Worm (Caenorhabditis elegans) whole organism, early embryonic: ENCODE measurements around the gene ctr-9.

ENCODE experiments used
- B0310.2 ChIP-seq: sonication (generic microtip); optimal IDR thresholded peaks from 2 replicates; lab custom pipeline; 2016; ENCODE audit warnings: mild to moderate bottlenecking, missing genetic modification characterization, missing compliant biosample characterization
- F13C5.2 ChIP-seq: sonication (generic microtip); optimal IDR thresholded peaks from 2 replicates; lab custom pipeline; 2017; ENCODE audit warnings: mild to moderate bottlenecking, missing genetic modification characterization, inconsistent platforms, missing compliant biosample characterization
- aly-1 ChIP-seq: sonication (generic microtip); optimal IDR thresholded peaks from 2 replicates; lab custom pipeline; 2016; ENCODE audit warnings: missing genetic modification characterization, missing compliant biosample characterization
- ama-1 ChIP-seq: fragments of 150-350 bp; optimal IDR thresholded peaks from 2 replicates; lab custom pipeline; 2014
- ceh-36 ChIP-seq: sonication (generic microtip); optimal IDR thresholded peaks from 2 replicates; lab custom pipeline; 2016; ENCODE audit warnings: missing genetic modification characterization, inconsistent platforms, missing compliant biosample characterization
- flt-1 ChIP-seq: fragments of 200-800 bp; sonication (Bioruptor generic); IDR thresholded peaks from 2 replicates; pipeline ENCODE4 v1.3.6; 2022; ENCODE audit warnings: missing genetic modification characterization, missing compliant biosample characterization
- hmbx-1 ChIP-seq: sonication (generic microtip); optimal IDR thresholded peaks from 2 replicates; lab custom pipeline; 2016; ENCODE audit warnings: mild to moderate bottlenecking, missing genetic modification characterization, missing compliant biosample characterization
- pes-1 ChIP-seq: fragments of 200-800 bp; sonication (Bioruptor generic); IDR thresholded peaks from 2 replicates; pipeline ENCODE4 v1.3.6; 2022; ENCODE audit warnings: missing genetic modification reagents, missing genetic modification characterization, missing compliant biosample characterization
- scrt-1 ChIP-seq: fragments of 200-800 bp; sonication (Bioruptor generic); IDR thresholded peaks from 2 replicates; pipeline ENCODE4 v1.3.6; 2022; ENCODE audit warnings: missing genetic modification characterization, missing compliant biosample characterization
- sea-1 ChIP-seq: fragments of 200-800 bp; sonication (Bioruptor generic); conservative IDR thresholded peaks from 2 replicates; pipeline ENCODE4 v1.3.6; 2022; ENCODE audit warnings: missing genetic modification characterization, missing compliant biosample characterization
- tra-4 ChIP-seq: sonication (generic microtip); optimal IDR thresholded peaks from 2 replicates; lab custom pipeline; 2017; ENCODE audit warnings: missing genetic modification characterization, missing compliant biosample characterization

DNA sequence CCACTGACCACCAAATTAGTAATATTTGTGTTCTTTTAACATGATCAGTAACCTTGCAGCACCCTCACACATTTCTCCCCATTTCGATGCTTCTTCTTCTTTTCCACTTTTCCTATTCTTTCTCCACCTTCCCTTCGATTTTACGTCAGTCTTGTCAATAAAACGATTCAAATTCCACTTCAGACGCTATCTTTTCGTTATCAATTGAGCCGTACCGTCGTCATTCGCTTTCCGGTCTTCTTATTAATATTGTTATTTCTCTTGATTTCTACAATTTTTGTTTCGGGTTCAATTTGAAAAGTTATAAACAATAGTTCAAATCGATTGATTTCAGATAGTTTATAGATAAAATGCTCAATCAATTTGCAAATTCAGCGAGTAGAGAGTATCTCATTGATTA lies 3.7 kb upstream of the ctr-9 start:
- TF ChIP-seq ceh-36: no peak
- no peak for TF ChIP-seq scrt-1 (GFP tag; lab: Robert Waterston, UW)
- no peak for TF ChIP-seq hmbx-1
- no peak for TF ChIP-seq B0310.2 (tag; lab: Kevin White, UChicago)
- no peak for TF ChIP-seq aly-1 (tag; lab: Kevin White, UChicago)
- TF ChIP-seq flt-1: no peak
- no peak for TF ChIP-seq ama-1
- no peak for TF ChIP-seq sea-1 (GFP tag; lab: Robert Waterston, UW)
- TF ChIP-seq tra-4 (tag; lab: Kevin White, UChicago): no peak
- no peak for TF ChIP-seq F13C5.2 (tag; lab: Kevin White, UChicago)
- no peak for TF ChIP-seq pes-1 (GFP tag; lab: Robert Waterston, UW)
